Worm (Caenorhabditis elegans) whole organism, L4 larva: ENCODE results near the gene M176.5.
A peak's percentile ranks its signal among the peaks of the same experiment; 100 is the strongest.

Experiments used
- T20F7.1 ChIP-seq: fragments of 200-800 bp; sonication (Bioruptor generic); optimal IDR thresholded peaks from 2 replicates; lab custom pipeline; 2018; ENCODE audit warnings: mild to moderate bottlenecking, missing genetic modification characterization, missing compliant biosample characterization
- Y105C5A.15 ChIP-seq: fragments of 200-800 bp; sonication (Bioruptor generic); IDR thresholded peaks from 2 replicates; pipeline ENCODE4 v1.3.6; 2022; ENCODE audit warnings: missing genetic modification characterization, missing compliant biosample characterization
- Y5F2A.4 ChIP-seq: fragments of 200-800 bp; sonication (Bioruptor generic); optimal IDR thresholded peaks from 2 replicates; lab custom pipeline; 2018; ENCODE audit warnings: mild to moderate bottlenecking, missing genetic modification characterization, missing compliant biosample characterization
- Y75B8A.6 ChIP-seq: fragments of 200-800 bp; sonication (Bioruptor generic); IDR thresholded peaks from 2 replicates; pipeline ENCODE4 v1.3.6; 2022; ENCODE audit warnings: missing genetic modification reagents, missing genetic modification characterization, missing compliant biosample characterization
- ZK546.5 ChIP-seq, 2 experiments: sonication (generic microtip); optimal IDR thresholded peaks; 2 replicates each; lab custom pipeline; 2017; ENCODE audit warnings: missing biosample characterization in 2 of 2, missing genetic modification characterization in 2 of 2
- aly-2 ChIP-seq: sonication (generic microtip); optimal IDR thresholded peaks from 2 replicates; lab custom pipeline; 2018; ENCODE audit warnings: missing biosample characterization, missing genetic modification characterization
- arid-1 ChIP-seq: fragments of 200-800 bp; sonication (Bioruptor generic); conservative IDR thresholded peaks from 2 replicates; pipeline ENCODE4 v1.3.6; 2022; ENCODE audit warnings: missing genetic modification reagents, missing genetic modification characterization, missing compliant biosample characterization
- ceh-32 ChIP-seq: sonication (generic microtip); optimal IDR thresholded peaks from 2 replicates; lab custom pipeline; 2016; ENCODE audit warnings: mild to moderate bottlenecking, missing genetic modification characterization, missing compliant biosample characterization; ENCODE audit not compliant: poor library complexity
- ceh-82 ChIP-seq: sonication (generic microtip); optimal IDR thresholded peaks from 2 replicates; lab custom pipeline; 2017; ENCODE audit warnings: missing biosample characterization, missing genetic modification characterization
- ctbp-1 ChIP-seq: fragments of 200-800 bp; sonication (Bioruptor generic); IDR thresholded peaks from 2 replicates; pipeline ENCODE4 v1.3.6; 2022; ENCODE audit warnings: missing genetic modification reagents, missing genetic modification characterization, missing compliant biosample characterization
- daf-16 ChIP-seq, 3 experiments: sonication (generic microtip); optimal IDR thresholded peaks; 2 replicates each; lab custom pipeline; 2016 to 2017; ENCODE audit warnings: missing genetic modification characterization in 3 of 3, missing genetic modification reagents in 3 of 3, mild to moderate bottlenecking in 2 of 3, missing compliant biosample characterization in 2 of 3, missing biosample characterization in 1 of 3, moderate library complexity in 1 of 3
- daf-19 ChIP-seq: fragments of 200-800 bp; sonication (Bioruptor generic); conservative IDR thresholded peaks from 2 replicates; pipeline ENCODE4 v1.3.6; 2022; ENCODE audit warnings: missing genetic modification characterization, missing compliant biosample characterization
- daf-8 ChIP-seq: fragments of 200-800 bp; sonication (Bioruptor generic); IDR thresholded peaks from 2 replicates; pipeline ENCODE4 v1.3.6; 2022; ENCODE audit warnings: missing genetic modification characterization, missing compliant biosample characterization
- dmd-6 ChIP-seq: fragments of 200-800 bp; sonication (Bioruptor generic); IDR thresholded peaks from 2 replicates; pipeline ENCODE4 v1.3.6; 2022; ENCODE audit warnings: missing genetic modification reagents, missing genetic modification characterization, missing compliant biosample characterization
- dpl-1 ChIP-seq: fragments of 150-350 bp; optimal IDR thresholded peaks from 2 replicates; lab custom pipeline; 2014; ENCODE audit warnings: missing biosample characterization, missing genetic modification reagents, missing genetic modification characterization
- duxl-1 ChIP-seq: sonication (generic microtip); optimal IDR thresholded peaks from 2 replicates; lab custom pipeline; 2016; ENCODE audit warnings: mild to moderate bottlenecking, missing genetic modification characterization, moderate library complexity, missing compliant biosample characterization; ENCODE audit not compliant: poor library complexity
- hlh-30 ChIP-seq: sonication (generic microtip); optimal IDR thresholded peaks from 2 replicates; lab custom pipeline; 2017; ENCODE audit warnings: antibody characterized with exemption, mild to moderate bottlenecking, missing genetic modification characterization, missing compliant biosample characterization; ENCODE audit not compliant: insufficient read depth
- lim-7 ChIP-seq: fragments of 200-800 bp; sonication (Bioruptor generic); IDR thresholded peaks from 2 replicates; pipeline ENCODE4 v1.3.6; 2022; ENCODE audit warnings: missing genetic modification characterization, missing compliant biosample characterization
- lin-1 ChIP-seq: fragments of 200-800 bp; sonication (Bioruptor generic); IDR thresholded peaks from 2 replicates; pipeline ENCODE4 v1.3.6; 2022; ENCODE audit warnings: missing genetic modification reagents, missing genetic modification characterization, missing compliant biosample characterization
- lin-15B ChIP-seq: fragments of 150-350 bp; sonication (generic microtip); optimal IDR thresholded peaks from 3 replicates; lab custom pipeline; 2014; ENCODE audit warnings: missing biosample characterization, missing genetic modification characterization
- lin-38 ChIP-seq: fragments of 200-800 bp; sonication (Bioruptor generic); IDR thresholded peaks from 2 replicates; pipeline ENCODE4 v1.3.6; 2022; ENCODE audit warnings: missing genetic modification reagents, missing genetic modification characterization, missing compliant biosample characterization
- lin-39 ChIP-seq: fragments of 150-350 bp; optimal IDR thresholded peaks from 2 replicates; lab custom pipeline; 2014; ENCODE audit warnings: missing biosample characterization, missing genetic modification reagents, missing genetic modification characterization
- mxl-2 ChIP-seq: fragments of 200-800 bp; sonication (Bioruptor generic); conservative IDR thresholded peaks from 2 replicates; pipeline ENCODE4 v1.3.6; 2022; ENCODE audit warnings: missing genetic modification reagents, missing genetic modification characterization, missing compliant biosample characterization
- mxl-3 ChIP-seq: fragments of 200-800 bp; sonication (Bioruptor generic); optimal IDR thresholded peaks from 2 replicates; lab custom pipeline; 2018; ENCODE audit warnings: mild to moderate bottlenecking, missing genetic modification characterization, missing compliant biosample characterization
- nhr-10 ChIP-seq: fragments of 150-350 bp; optimal IDR thresholded peaks from 2 replicates; lab custom pipeline; 2014; ENCODE audit warnings: missing biosample characterization, missing genetic modification characterization
- nhr-102 ChIP-seq: sonication (generic microtip); optimal IDR thresholded peaks from 2 replicates; lab custom pipeline; 2016; ENCODE audit warnings: mild to moderate bottlenecking, missing genetic modification characterization, moderate library complexity, missing compliant biosample characterization
- nhr-28 ChIP-seq: fragments of 150-350 bp; optimal IDR thresholded peaks from 2 replicates; lab custom pipeline; 2014; ENCODE audit warnings: missing biosample characterization, missing genetic modification characterization
- nhr-41 ChIP-seq: fragments of 200-800 bp; sonication (Bioruptor generic); IDR thresholded peaks from 2 replicates; pipeline ENCODE4 v1.3.6; 2022; ENCODE audit warnings: missing genetic modification reagents, missing genetic modification characterization, missing compliant biosample characterization
- nhr-6 ChIP-seq: fragments of 150-350 bp; optimal IDR thresholded peaks from 2 replicates; lab custom pipeline; 2014; ENCODE audit warnings: missing biosample characterization, missing genetic modification characterization
- nhr-77 ChIP-seq: fragments of 150-350 bp; optimal IDR thresholded peaks from 2 replicates; lab custom pipeline; 2014; ENCODE audit warnings: missing biosample characterization, missing genetic modification characterization
- pha-4 ChIP-seq, 2 experiments: fragments of 150-350 bp in 1 of 2; fragments of 200-800 bp in 1 of 2; sonication (Bioruptor generic) in 1 of 2; IDR thresholded peaks in 1 of 2; optimal IDR thresholded peaks in 1 of 2; 2 replicates each; pipeline versions ENCODE4 v1.3.6 to Lab custom; 2014 to 2022; ENCODE audit warnings: missing genetic modification characterization in 2 of 2, missing genetic modification reagents in 2 of 2, missing biosample characterization in 1 of 2, missing compliant biosample characterization in 1 of 2
- pqm-1 ChIP-seq: sonication (generic microtip); optimal IDR thresholded peaks from 2 replicates; lab custom pipeline; 2017; ENCODE audit warnings: missing biosample characterization, missing genetic modification characterization
- rbr-2 ChIP-seq: sonication (generic microtip); optimal IDR thresholded peaks from 2 replicates; lab custom pipeline; 2016; ENCODE audit warnings: missing genotype, missing genetic modification characterization, missing compliant biosample characterization
- set-16 ChIP-seq: fragments of 200-800 bp; sonication (Bioruptor generic); IDR thresholded peaks from 2 replicates; pipeline ENCODE4 v1.3.6; 2022; ENCODE audit warnings: missing genetic modification reagents, missing genetic modification characterization, missing compliant biosample characterization
- snpc-1.2 ChIP-seq: fragments of 200-800 bp; sonication (Bioruptor generic); IDR thresholded peaks from 2 replicates; pipeline ENCODE4 v1.3.6; 2022; ENCODE audit warnings: missing genetic modification reagents, missing genetic modification characterization, missing compliant biosample characterization
- spr-1 ChIP-seq: sonication (generic microtip); optimal IDR thresholded peaks from 2 replicates; lab custom pipeline; 2016; ENCODE audit warnings: mild to moderate bottlenecking, missing genetic modification characterization, missing compliant biosample characterization
- tag-97 ChIP-seq: fragments of 200-800 bp; sonication (Bioruptor generic); IDR thresholded peaks from 2 replicates; pipeline ENCODE4 v1.3.6; 2022; ENCODE audit warnings: missing genetic modification characterization, missing compliant biosample characterization
- unc-62 ChIP-seq, 3 experiments: fragments of 150-350 bp in 1 of 3; sonication (generic microtip); optimal IDR thresholded peaks in 2 of 3; peaks in 1 of 3; 1 replicate in 1 of 3; 2 replicates in 2 of 3; lab custom pipeline; 2014 to 2017; ENCODE audit warnings: missing biosample characterization in 3 of 3, missing genetic modification characterization in 3 of 3, missing genetic modification reagents in 3 of 3, missing genotype in 1 of 3
- zag-1 ChIP-seq: fragments of 150-350 bp; optimal IDR thresholded peaks from 2 replicates; lab custom pipeline; 2014; ENCODE audit warnings: missing biosample characterization, missing genetic modification characterization
- zfp-2 ChIP-seq: sonication (generic microtip); optimal IDR thresholded peaks from 2 replicates; lab custom pipeline; 2016; ENCODE audit warnings: mild to moderate bottlenecking, missing genetic modification characterization, missing compliant biosample characterization
- ztf-11 ChIP-seq: fragments of 150-350 bp; optimal IDR thresholded peaks from 2 replicates; lab custom pipeline; 2014; ENCODE audit warnings: missing biosample characterization, missing genetic modification characterization

M176.5 gene

DNA sequence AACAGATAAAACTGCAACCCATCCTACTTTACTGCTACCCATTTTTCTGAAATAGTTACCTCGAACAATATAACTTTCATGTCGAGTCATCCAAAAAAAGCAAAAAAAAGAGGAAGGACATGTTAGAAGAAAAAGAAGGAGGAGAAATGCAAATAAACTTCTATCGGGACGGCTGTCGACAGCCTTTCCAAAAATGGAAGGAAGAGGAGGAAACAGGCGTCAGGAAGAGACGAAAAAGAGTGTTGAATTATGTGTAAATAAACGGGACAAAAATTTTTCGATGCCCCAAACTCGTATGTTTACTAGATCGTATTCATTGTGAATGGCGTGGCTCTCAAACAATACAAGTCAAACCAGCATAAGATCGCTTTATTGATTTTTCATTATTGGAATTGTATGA, at the start of gene M176.5:
M176.5 (minus strand) TSS at position 101 of the 400 bp plus-strand sequence.
- TF ChIP-seq unc-62 (GFP tag; optimal IDR thresholded peaks at IDR 0.05 in 1 of 2; lab: Kevin White, UChicago) (peak in 1 of 2 experiments; percentile 44), unc-62 (tag; optimal IDR thresholded peaks at IDR 0.05; lab: Kevin White, UChicago) (no peak), pha-4 (GFP tag; IDR thresholded peaks at IDR 0.05; lab: Robert Waterston, UW) (no peak), pha-4 (tag; optimal IDR thresholded peaks at IDR 0.05; lab: Kevin White, UChicago) (peak; percentile 42), arid-1 (GFP tag; lab: Robert Waterston, UW) (no peak)

- no peak for TF ChIP-seq pqm-1 (tag; lab: Kevin White, UChicago)
- TF ChIP-seq duxl-1 (tag; lab: Kevin White, UChicago), result no peak
- no peak for TF ChIP-seq Y5F2A.4
- TF ChIP-seq dpl-1, result no peak
- no peak for TF ChIP-seq Y105C5A.15
- no peak for TF ChIP-seq nhr-77 (tag; lab: Kevin White, UChicago)
- peak in 1 of 2 experiments; percentile 82 for TF ChIP-seq unc-62 (GFP tag; optimal IDR thresholded peaks at IDR 0.05 in 1 of 2; lab: Kevin White, UChicago)
- no peak for TF ChIP-seq unc-62 (tag; optimal IDR thresholded peaks at IDR 0.05; lab: Kevin White, UChicago)
- TF ChIP-seq set-16 (GFP tag; lab: Robert Waterston, UW), result no peak
These were observed 47.0 kb upstream of the M176.5 start, which contains the start of the genes chil-25 and chil-26 for ce11 chrII:9474367-9475105. Gene chil-25, minus strand, starts transcription at chrII:9474467. Gene chil-26, plus strand, starts transcription at chrII:9475055.

ce11 chrII:9470027-9470426, 42.5 kb upstream of the M176.5 start, which contains the start of gene T19H5.6:
Gene T19H5.6, minus strand, starts transcription at chrII:9470221.
- TF ChIP-seq daf-16 (GFP tag; optimal IDR thresholded peaks at IDR 0.05; lab: Kevin White, UChicago), result no peak
- peak; percentile 72 for TF ChIP-seq daf-16 (tag; optimal IDR thresholded peaks at IDR 0.05; lab: Kevin White, UChicago)
- peak; percentile 88 for TF ChIP-seq pqm-1 (tag; lab: Kevin White, UChicago)
- peak; percentile 40 for TF ChIP-seq nhr-28
- no peak for TF ChIP-seq zag-1

DNA sequence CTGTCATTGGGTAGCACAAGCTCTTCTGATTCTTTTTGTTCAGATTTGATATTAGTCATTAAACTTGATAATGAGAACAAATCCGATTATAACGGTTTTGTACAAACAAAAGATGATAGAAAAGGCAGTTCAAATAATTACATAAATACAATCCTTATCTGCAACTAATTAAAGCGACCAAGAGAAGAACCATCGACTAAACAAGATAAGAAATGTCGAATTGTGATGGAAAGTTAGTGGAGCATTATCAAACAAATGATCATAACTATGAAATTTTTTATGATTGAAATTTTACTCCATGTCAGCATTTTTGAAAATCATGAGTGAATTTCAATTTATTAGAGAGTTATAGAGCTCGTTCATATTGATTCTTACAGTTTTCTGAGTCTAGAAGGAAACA, 40.9 kb upstream of the M176.5 start, which contains the start of gene chil-23:
chil-23 (minus strand) TSS at position 198 of the 400 bp plus-strand sequence.
- TF ChIP-seq aly-2 (tag; lab: Kevin White, UChicago) (no peak), daf-19 (GFP tag; lab: Robert Waterston, UW) (no peak), lim-7 (no peak), arid-1 (GFP tag; lab: Robert Waterston, UW) (no peak), nhr-28 (peak; percentile 88), hlh-30 (tag; lab: Kevin White, UChicago) (no peak), nhr-77 (tag; lab: Kevin White, UChicago) (peak; percentile 87), ZK546.5 (tag; optimal IDR thresholded peaks at IDR 0.05; lab: Kevin White, UChicago) (no peak), rbr-2 (tag; lab: Kevin White, UChicago) (no peak), snpc-1.2 (GFP tag; lab: Robert Waterston, UW) (no peak), pha-4 (GFP tag; IDR thresholded peaks at IDR 0.05; lab: Robert Waterston, UW) (no peak), pha-4 (tag; optimal IDR thresholded peaks at IDR 0.05; lab: Kevin White, UChicago) (no peak), nhr-6 (tag; lab: Kevin White, UChicago) (no peak), Y75B8A.6 (GFP tag; lab: Robert Waterston, UW) (no peak), ztf-11 (no peak), pqm-1 (tag; lab: Kevin White, UChicago) (peak; percentile 99), mxl-3 (GFP tag; lab: Kevin White, UChicago) (no peak), ceh-32 (tag; lab: Kevin White, UChicago) (no peak), lin-1 (GFP tag; lab: Robert Waterston, UW) (0 out of 2 replicates have a peak, but pooled peaks have one; percentile 44), tag-97 (GFP tag; lab: Robert Waterston, UW) (no peak), nhr-41 (no peak), daf-8 (GFP tag; lab: Robert Waterston, UW) (no peak), spr-1 (tag; lab: Kevin White, UChicago) (no peak), mxl-2 (GFP tag; lab: Robert Waterston, UW) (no peak), lin-39 (tag; lab: Kevin White, UChicago) (no peak), ctbp-1 (GFP tag; lab: Robert Waterston, UW) (no peak), ceh-82 (tag; lab: Kevin White, UChicago) (no peak), nhr-102 (tag; lab: Kevin White, UChicago) (no peak), zfp-2 (tag; lab: Kevin White, UChicago) (no peak), lin-15B (no peak), T20F7.1 (peak; percentile 28), nhr-10 (tag; lab: Kevin White, UChicago) (no peak), dmd-6 (GFP tag; lab: Robert Waterston, UW) (peak; percentile 89), lin-38 (GFP tag; lab: Robert Waterston, UW) (no peak)
